Worm (Caenorhabditis elegans): ENCODE results near the gene F44E5.17.

DNA sequence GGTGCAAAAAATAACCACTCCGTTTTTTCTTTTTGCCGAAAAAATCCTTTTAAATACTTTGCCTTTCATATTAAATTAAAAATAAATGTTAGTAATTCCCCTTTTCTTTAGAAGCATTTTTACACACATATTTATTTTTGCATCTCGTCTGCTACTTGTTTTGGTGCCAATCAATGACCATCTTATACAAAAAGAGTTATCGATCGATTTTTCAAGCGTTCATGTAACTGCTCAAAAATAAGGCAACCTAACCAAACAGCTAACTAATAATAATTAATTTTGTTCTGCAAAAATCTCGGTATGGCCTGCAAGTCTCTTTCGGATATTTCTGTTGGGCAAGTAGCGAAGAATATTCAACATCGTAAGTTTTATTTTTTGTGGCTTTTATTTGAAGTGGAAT is 18.1 kb upstream of the F44E5.17 start, which contains the start of gene F44E5.2:
- TF ChIP-seq him-1 (tag; optimal IDR thresholded peaks at IDR 0.05) (no peak), dao-5 (tag; optimal IDR thresholded peaks at IDR 0.05) (no peak)

Data from whole organism, L4/young adult.